Worm (Caenorhabditis elegans): ENCODE measurements around the gene D1069.3.
"Not testable (repeated sequence)": the region's sequence is repeated elsewhere in the genome, so short reads cannot be mapped to it uniquely, and the experiment has no call there.

D1069.3 gene

DNA sequence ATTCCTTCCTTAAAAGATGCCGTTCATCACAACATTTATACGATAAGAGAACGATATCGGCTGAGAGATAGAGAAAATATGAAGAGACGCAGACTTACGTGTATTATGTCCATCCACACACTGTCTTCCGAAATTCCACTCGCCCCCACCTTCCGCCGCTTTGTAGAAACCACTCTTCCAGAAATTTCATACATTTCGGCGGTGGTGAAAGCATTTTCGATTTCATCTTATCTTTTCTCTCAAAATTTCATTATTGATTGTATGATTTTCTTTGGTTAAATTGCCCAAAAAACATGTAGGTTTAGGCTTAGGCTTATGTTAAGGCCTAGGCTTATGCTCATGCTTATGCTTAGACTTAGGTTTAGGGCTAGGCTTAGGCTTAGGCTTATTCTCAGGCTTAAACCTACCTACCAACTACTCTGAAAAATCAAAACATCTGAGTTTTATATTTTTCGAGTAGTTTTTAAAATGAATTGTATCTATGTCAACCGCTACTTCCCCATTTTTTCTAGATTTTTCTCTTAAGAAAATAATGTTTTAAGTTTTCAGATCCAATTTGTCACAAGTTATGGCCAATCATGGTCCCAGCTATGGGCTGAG, 10.4 kb downstream of the D1069.3 start, which contains the start of gene cpn-2:
TSS of gene cpn-2 (plus strand) at position 550 of the 600 bp plus-strand sequence.
- no peak for TF ChIP-seq unc-62 (GFP tag; optimal IDR thresholded peaks at IDR 0.05)

DNA sequence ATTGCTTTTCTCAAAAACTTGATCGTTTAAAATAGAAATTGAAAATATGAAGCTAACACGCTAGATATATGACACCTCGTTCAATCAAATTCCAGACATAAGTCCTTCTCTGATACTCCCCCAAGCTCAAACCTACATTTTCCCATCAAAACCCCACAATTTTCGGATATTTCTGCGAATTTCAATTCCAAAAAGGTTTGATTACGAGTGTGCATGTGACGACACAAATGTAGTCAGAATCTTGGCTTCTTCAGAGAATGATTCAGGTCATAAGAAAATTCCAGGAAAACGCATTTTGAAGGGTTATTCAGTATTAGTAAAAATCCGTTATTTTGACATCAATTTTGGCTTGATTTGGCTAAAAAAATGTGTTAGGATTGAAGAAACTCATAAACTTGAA, 12.9 kb downstream of the D1069.3 start:
- TF ChIP-seq unc-62 (GFP tag; optimal IDR thresholded peaks at IDR 0.05), result no peak

ce11 chrII:333853-334449, 13.7 kb downstream of the D1069.3 start:
- TF ChIP-seq unc-62 (GFP tag; optimal IDR thresholded peaks at IDR 0.05), result no peak

DNA sequence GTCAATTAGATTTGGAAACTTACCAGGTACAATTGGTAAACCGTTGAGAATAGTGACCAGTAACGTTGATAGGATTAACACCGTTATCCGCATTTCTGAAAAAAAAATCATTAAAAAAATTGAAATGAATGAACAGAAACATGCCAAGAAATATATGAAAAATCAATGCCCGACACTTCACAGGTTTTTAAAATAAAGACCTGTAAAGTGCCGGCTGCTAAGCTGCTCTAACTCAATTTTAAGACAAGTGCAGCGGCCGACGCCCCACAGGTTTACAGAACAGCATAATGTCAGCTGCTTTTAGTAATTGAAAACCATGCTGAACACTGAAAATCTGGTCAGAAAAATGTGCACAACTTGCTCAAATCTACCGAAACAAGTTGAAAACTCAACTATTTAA, 15.3 kb downstream of the D1069.3 start, which contains the start of gene cbn-1:
TSS of gene cbn-1 (minus strand) at position 101 of the 400 bp plus-strand sequence.
- TF ChIP-seq unc-62 (GFP tag; optimal IDR thresholded peaks at IDR 0.05), result no peak

- no peak for TF ChIP-seq unc-62 (GFP tag; optimal IDR thresholded peaks at IDR 0.05)
Measured at ce11 chrII:325639-326350, 21.9 kb downstream of the D1069.3 start, which contains the start of gene sgcb-1. TSS of gene sgcb-1 (plus strand) at chrII:326300.

- no peak for TF ChIP-seq unc-62 (GFP tag; optimal IDR thresholded peaks at IDR 0.05)
Measured at ce11 chrII:323048-323776, 24.5 kb downstream of the D1069.3 start, which contains the start of gene K01A2.10. TSS of gene K01A2.10 (minus strand) at chrII:323098.

DNA sequence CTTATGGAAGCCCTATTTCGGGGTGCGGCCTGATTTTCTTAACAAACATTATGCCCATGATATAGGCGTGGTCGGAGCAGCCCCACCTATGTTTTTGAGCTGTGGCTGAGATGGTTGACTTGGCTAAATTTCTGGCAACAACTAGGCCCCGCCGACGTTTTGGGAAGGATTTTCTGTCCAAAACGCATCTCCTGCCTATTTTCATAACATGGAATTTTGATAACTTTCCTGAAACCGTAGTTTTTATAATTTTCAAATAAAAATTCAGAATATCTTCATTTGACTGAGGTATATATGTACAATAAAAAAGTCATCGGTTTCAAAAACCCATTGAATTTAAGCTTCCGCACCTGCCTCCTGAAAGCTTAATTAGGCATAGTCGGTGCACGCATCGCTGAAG, 26.5 kb downstream of the D1069.3 start:
- no peak for TF ChIP-seq unc-62 (GFP tag; optimal IDR thresholded peaks at IDR 0.05)

DNA sequence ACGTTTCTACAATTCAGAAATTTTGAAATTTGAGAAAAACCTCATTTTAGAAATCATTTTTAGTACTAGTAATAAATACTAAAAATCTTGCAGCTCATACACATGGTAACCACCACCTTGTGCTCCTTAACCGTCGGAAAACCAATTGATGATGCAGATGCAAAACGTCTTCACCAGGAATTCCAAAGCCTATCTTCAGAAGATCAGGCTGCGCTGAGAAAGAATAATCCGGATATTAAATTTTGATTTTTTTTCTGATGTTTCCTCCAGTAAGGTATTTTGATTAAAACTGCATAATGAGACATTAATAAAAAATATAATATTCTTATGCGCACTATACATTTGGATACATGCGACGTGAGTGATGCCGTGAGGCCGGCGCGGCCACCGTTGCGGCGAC, 26.9 kb downstream of the D1069.3 start:
- TF ChIP-seq unc-62 (GFP tag; optimal IDR thresholded peaks at IDR 0.05), result no peak

DNA sequence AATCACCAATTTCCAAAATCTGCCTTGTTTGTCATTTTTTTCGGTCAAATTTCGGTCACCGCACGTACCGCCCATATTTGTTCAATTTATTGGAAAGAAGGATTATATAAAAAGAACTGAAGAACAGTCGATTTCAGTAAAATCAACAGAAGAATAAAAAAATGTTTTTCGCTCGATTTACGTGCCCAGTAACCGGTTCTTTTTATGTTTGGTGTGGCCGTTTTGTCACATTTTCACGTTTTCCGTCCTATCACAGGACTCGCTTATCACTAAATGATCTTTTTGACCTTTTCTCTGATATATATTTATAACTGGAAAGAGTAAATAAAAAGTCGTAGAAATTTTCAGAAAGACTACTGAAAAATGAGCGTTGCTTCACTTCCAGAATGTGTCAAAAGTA, 28.2 kb downstream of the D1069.3 start, which contains the start of gene far-7:
TSS of gene far-7 (plus strand) at position 331 of the 400 bp plus-strand sequence.
- no peak for TF ChIP-seq unc-62 (GFP tag; optimal IDR thresholded peaks at IDR 0.05)

DNA sequence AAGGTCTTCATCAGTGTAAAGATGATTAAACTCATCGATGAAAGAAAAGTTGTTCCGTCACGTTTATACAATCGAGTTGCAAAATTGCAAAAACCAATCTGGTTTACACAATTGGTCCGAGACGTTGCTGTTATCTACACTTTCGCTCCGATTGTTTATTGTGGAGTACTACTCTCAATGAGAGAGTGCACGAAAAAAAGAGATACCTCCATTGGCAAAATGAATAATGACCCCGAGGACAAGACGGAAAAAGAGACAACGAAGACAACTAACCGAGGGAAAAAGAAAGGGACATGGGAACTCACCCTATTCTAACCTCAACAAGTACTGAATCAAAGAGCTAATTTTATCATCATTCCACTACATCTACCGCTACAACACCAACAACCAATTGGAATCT, 34.2 kb downstream of the D1069.3 start:
- TF ChIP-seq unc-62 (GFP tag; optimal IDR thresholded peaks at IDR 0.05), result no peak

DNA sequence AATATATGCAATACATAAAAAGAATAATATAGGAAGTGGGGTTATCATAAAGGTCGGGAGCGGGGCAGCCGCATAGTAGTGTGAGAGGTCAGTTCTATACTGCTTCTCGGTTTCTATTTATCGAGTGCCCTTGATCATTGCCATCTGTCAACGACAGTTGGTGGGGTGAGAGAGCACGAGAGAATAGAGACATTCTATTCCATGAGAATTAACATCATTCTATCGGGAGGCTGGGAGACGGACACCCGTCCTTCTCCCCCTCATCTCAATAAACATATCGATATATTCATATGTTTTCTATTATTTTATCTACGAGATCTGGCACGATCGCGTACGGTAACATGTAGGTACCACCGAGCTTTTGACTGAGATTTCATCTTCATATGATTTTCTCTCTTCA, 35.6 kb downstream of the D1069.3 start, which contains the start of gene mps-2:
TSS of gene mps-2 (minus strand) at position 101 of the 400 bp plus-strand sequence.
- TF ChIP-seq unc-62 (GFP tag; optimal IDR thresholded peaks at IDR 0.05), result not testable (repeated sequence)

DNA sequence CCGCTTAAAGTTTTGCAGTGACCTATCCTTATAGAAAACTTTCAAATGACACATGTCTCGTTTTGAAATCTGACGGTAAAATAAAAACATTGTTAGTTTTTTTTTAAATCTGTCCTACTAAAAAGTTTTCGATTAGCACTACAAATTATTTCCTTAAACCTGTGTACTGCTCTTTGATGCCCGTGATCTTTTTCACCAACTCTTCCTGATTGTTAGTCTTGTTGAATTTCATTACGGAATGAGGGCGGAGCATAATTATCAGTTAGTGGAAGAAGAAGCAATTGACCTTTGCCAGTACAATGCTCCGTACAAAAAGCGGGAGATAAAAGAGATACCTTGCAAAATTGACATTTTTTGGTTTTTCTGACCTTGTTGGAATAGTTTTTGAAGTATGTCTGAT, 40.5 kb downstream of the D1069.3 start, which contains the start of gene K01A2.4:
TSS of gene K01A2.4 (plus strand) at position 301 of the 400 bp plus-strand sequence.
- TF ChIP-seq unc-62 (GFP tag; optimal IDR thresholded peaks at IDR 0.05), result no peak

ce11 chrII:305645-306044, 42.0 kb downstream of the D1069.3 start, which contains the start of gene col-69:
TSS of gene col-69 (minus strand) at chrII:305745.
- TF ChIP-seq unc-62 (GFP tag; optimal IDR thresholded peaks at IDR 0.05), result no peak

DNA sequence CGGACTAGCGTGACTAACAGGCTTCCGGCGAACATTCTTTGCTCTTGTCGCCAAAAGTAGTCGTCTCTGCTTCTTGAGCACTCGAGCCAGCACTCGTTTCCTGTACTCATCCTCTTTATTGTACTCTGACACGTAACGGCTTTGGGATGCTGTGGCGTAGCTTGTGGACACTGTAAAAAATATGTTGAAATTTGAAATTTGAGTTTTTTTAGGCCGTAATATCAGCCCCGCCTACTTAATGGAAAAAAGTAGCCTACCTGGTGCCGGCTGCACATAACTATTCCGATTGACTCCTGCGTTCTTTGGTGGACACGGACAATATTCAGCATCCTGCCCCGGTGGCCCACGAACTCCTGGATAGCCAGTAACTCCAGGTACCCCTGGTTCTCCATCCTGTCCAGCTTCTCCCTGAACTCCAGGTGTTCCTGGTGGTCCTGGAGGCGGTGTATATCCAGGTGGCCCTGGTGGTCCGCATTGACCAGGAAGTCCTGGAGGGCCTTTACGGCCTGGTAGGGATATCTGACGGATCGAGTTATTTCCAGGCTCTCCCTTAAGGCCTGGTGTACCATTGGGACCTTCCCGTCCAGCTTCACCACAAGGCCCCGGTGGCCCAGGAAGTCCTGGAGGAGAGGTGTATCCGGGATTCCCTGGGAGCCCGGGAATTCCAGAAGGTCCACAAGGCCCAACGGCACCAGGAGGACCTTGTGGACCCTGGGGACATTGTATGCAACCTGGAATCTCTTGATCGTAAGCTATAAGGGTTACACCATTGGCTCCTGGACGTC, 43.6 kb downstream of the D1069.3 start:
- no peak for TF ChIP-seq unc-62 (GFP tag; optimal IDR thresholded peaks at IDR 0.05)
